Fruit fly (Drosophila melanogaster) whole organism, embryonic: ENCODE data around the gene CG14331.

Experiments used
- CG10431 ChIP-seq: fragments of 200-800 bp; sonication (Bioruptor generic); optimal IDR thresholded peaks from 3 replicates; lab custom pipeline; 2018; ENCODE audit warnings: missing biosample characterization, mild to moderate bottlenecking, missing genetic modification characterization
- CG10565 ChIP-seq: fragments of 200-800 bp; sonication (Bioruptor generic); optimal IDR thresholded peaks from 3 replicates; lab custom pipeline; 2016; ENCODE audit warnings: missing biosample characterization, mild to moderate bottlenecking, missing genetic modification characterization
- CG12391 ChIP-seq: fragments of 200-800 bp; sonication (Bioruptor generic); optimal IDR thresholded peaks from 3 replicates; lab custom pipeline; 2018; ENCODE audit warnings: missing biosample characterization, mild to moderate bottlenecking, missing genetic modification characterization, moderate library complexity
- Sry-β ChIP-seq: fragments of 200-800 bp; sonication (Bioruptor generic); optimal IDR thresholded peaks from 2 replicates; lab custom pipeline; 2018; ENCODE audit warnings: missing biosample characterization, mild to moderate bottlenecking, missing genetic modification characterization, moderate library complexity
- dan ChIP-seq: fragments of 200-800 bp; sonication (Bioruptor generic); IDR thresholded peaks from 2 replicates; pipeline ENCODE4 v1.3.6; 2022; ENCODE audit warnings: missing biosample characterization, missing genetic modification characterization

DNA sequence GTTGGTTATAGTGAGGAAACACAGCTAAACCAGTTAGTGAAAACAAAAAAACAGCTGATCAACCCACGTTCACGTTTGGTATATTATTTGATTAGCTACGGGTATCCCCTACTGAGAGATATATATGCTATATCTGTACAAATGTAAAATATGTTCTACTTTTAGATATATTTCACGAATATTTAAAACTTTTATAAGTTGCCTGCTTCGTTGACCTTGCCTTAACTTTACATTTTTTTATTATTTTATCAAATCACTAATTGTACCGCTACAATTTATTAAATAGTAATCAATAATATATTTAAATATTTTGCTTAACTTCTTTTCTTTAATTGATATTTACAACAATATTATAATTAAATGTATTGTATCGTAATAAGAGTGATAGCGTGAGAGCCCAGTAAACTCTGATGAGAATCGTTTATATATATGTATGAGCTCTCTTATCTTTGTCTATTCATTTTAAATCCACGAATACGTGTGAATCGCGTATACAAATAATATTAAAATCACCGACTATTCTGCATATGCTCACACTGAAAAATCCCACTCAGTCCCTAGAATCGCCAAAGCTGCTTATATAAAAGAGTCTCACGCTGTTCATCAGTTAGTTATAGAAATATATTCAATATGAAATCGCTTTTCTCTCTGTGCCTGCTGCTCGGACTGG lies 27.9 kb downstream of the CG14331 start, which contains the start of gene CG42821:
- TF ChIP-seq dan (no peak), CG10431 (GFP tag; lab: Kevin White, UChicago) (no peak), Sry-β (GFP tag; lab: Kevin White, UChicago) (no peak), CG12391 (tag; lab: Kevin White, UChicago) (no peak), CG10565 (GFP tag; lab: Kevin White, UChicago) (no peak)
